Fruit fly (Drosophila melanogaster): ENCODE data around the gene CtsK1.

DNA sequence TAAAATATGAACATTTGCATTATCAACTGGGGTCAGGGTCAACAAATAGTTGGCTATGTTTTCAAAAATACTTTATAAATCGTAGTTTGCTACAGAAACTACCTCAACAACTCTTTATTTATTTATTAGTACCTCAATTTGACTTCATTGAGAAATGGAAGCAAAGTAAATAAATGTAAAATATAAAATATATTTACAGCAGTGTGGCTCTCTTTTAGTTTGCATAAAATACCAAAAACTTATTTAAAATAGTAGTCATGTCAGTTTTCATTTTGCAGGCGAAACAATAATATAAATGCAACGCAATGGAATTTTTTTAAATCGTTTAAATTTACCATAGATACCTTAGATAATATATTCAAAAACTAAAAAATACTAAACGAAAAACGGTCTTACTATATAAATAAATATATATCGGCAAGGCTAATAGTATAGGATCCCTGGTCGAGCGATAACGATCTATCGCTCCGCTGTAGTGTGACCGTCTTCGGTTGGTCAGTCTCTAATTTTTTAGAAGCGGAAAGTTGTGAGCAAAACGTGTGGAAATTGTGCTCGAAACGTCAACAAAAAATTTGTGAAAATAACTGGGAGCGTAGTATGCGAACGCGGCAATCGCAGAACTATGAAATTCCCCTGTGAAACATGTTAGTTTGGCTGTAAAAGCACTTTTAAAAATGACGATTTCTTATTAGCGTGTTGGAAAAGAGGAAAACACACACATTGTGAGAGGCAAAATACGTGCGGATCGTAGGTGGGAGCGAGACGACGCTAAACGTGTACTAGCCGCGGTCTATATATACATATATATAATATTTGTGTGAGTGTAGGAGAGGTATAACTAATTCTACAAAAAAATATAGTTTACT lies 7.9 kb downstream of the CtsK1 start, which contains the start of the genes Nprl3 and upSET:
- TF ChIP-seq Sox15 (GFP tag; optimal IDR thresholded peaks at IDR 0.05) (no peak), Gug (GFP tag; IDR thresholded peaks at IDR 0.05) (no peak)

Data from whole organism, prepupa.